Fruit fly (Drosophila melanogaster) whole organism, embryonic: Measurements from ENCODE around the gene CG11741.

Source experiments
- Antp ChIP-seq: fragments of 200-800 bp; sonication (Bioruptor generic); optimal IDR thresholded peaks from 3 replicates; lab custom pipeline; 2016; ENCODE audit warnings: missing biosample characterization, missing genetic modification characterization
- Bgb ChIP-seq: fragments of 200-800 bp; sonication (Bioruptor generic); IDR thresholded peaks from 2 replicates; pipeline ENCODE4 v1.3.6; 2022; ENCODE audit warnings: missing biosample characterization, missing genetic modification characterization; ENCODE audit not compliant: partially characterized antibody
- BtbVII ChIP-seq: fragments of 200-800 bp; sonication (Bioruptor generic); optimal IDR thresholded peaks from 3 replicates; lab custom pipeline; 2017; ENCODE audit warnings: missing biosample characterization, mild to moderate bottlenecking, missing genetic modification characterization
- CG10209 ChIP-seq: fragments of 200-800 bp; sonication (Bioruptor generic); optimal IDR thresholded peaks from 3 replicates; lab custom pipeline; 2017; ENCODE audit warnings: missing biosample characterization, mild to moderate bottlenecking, missing genetic modification characterization, missing genetic modification reagents
- CG10366 ChIP-seq: fragments of 200-800 bp; sonication (Bioruptor generic); IDR thresholded peaks from 2 replicates; pipeline ENCODE4 v1.3.6; 2022; ENCODE audit warnings: missing biosample characterization, missing genetic modification characterization
- CG10543 ChIP-seq: fragments of 200-800 bp; sonication (Bioruptor generic); optimal IDR thresholded peaks from 3 replicates; lab custom pipeline; 2017; ENCODE audit warnings: missing biosample characterization, mild to moderate bottlenecking, missing genetic modification characterization, moderate library complexity
- CG12659 ChIP-seq: fragments of 200-800 bp; sonication (Bioruptor generic); optimal IDR thresholded peaks from 3 replicates; lab custom pipeline; 2017; ENCODE audit warnings: mild to moderate bottlenecking, missing biosample characterization, missing genetic modification reagents, missing genetic modification characterization
- CG12769 ChIP-seq: fragments of 200-800 bp; sonication (Bioruptor generic); optimal IDR thresholded peaks from 2 replicates; lab custom pipeline; 2019; ENCODE audit warnings: missing biosample characterization, mild to moderate bottlenecking, missing genetic modification characterization, moderate library complexity
- CG13624 ChIP-seq: fragments of 200-800 bp; sonication (Bioruptor generic); optimal IDR thresholded peaks from 2 replicates; lab custom pipeline; 2016; ENCODE audit warnings: missing biosample characterization, missing genetic modification characterization
- CG13894 ChIP-seq: fragments of 200-800 bp; sonication (Bioruptor generic); optimal IDR thresholded peaks from 3 replicates; lab custom pipeline; 2018; ENCODE audit warnings: missing biosample characterization, mild to moderate bottlenecking, missing genetic modification characterization, moderate library complexity
- CG17186 ChIP-seq: fragments of 200-800 bp; sonication (Bioruptor generic); optimal IDR thresholded peaks from 3 replicates; lab custom pipeline; 2017; ENCODE audit warnings: missing biosample characterization, missing genetic modification reagents, missing genetic modification characterization
- CG18011 ChIP-seq: fragments of 200-800 bp; sonication (Bioruptor generic); optimal IDR thresholded peaks from 2 replicates; lab custom pipeline; 2017; ENCODE audit warnings: missing biosample characterization, missing genetic modification characterization, mild to moderate bottlenecking, moderate library complexity, missing genotype
- CG2116 ChIP-seq: fragments of 200-800 bp; sonication (Bioruptor generic); optimal IDR thresholded peaks from 3 replicates; lab custom pipeline; 2018; ENCODE audit warnings: missing biosample characterization, mild to moderate bottlenecking, missing genetic modification characterization
- CG33213 ChIP-seq: fragments of 200-800 bp; sonication (Bioruptor generic); optimal IDR thresholded peaks from 3 replicates; lab custom pipeline; 2016; ENCODE audit warnings: missing biosample characterization, missing genetic modification characterization
- CG33557 ChIP-seq: fragments of 200-800 bp; sonication (Bioruptor generic); optimal IDR thresholded peaks from 2 replicates; lab custom pipeline; 2019; ENCODE audit warnings: missing biosample characterization, mild to moderate bottlenecking, missing genetic modification characterization, moderate library complexity
- CG34224 ChIP-seq: fragments of 200-800 bp; sonication (Bioruptor generic); IDR thresholded peaks from 3 replicates; pipeline ENCODE4 v1.3.6; 2022; ENCODE audit warnings: missing biosample characterization, missing genetic modification characterization; ENCODE audit not compliant: partially characterized antibody
- CG42726 ChIP-seq: fragments of 200-800 bp; sonication (Bioruptor generic); IDR thresholded peaks from 2 replicates; pipeline ENCODE4 v1.3.6; 2022; ENCODE audit warnings: missing biosample characterization, missing genetic modification characterization; ENCODE audit not compliant: partially characterized antibody
- CG4360 ChIP-seq: fragments of 200-800 bp; sonication (Bioruptor generic); IDR thresholded peaks from 2 replicates; pipeline ENCODE4 v1.3.6; 2022; ENCODE audit warnings: missing biosample characterization, missing genetic modification characterization
- CG6689 ChIP-seq: fragments of 200-800 bp; sonication (Bioruptor generic); IDR thresholded peaks from 2 replicates; pipeline ENCODE4 v1.3.6; 2022; ENCODE audit warnings: missing biosample characterization, missing genetic modification characterization
- CG6791 ChIP-seq: fragments of 200-800 bp; sonication (Bioruptor generic); IDR thresholded peaks from 3 replicates; pipeline ENCODE4 v1.3.6; 2022; ENCODE audit warnings: missing biosample characterization, missing genetic modification characterization; ENCODE audit not compliant: partially characterized antibody
- CG8765 ChIP-seq: fragments of 200-800 bp; sonication (Bioruptor generic); IDR thresholded peaks from 2 replicates; pipeline ENCODE4 v1.3.6; 2022; ENCODE audit warnings: missing biosample characterization, missing genetic modification characterization
- Dfd ChIP-seq, 2 experiments: fragments of >200 bp; optimal IDR thresholded peaks; 2 replicates each; lab custom pipeline; 2017; ENCODE audit warnings: missing biosample characterization in 2 of 2, missing genetic modification characterization in 2 of 2
- Dp ChIP-seq: fragments of 200-800 bp; sonication (Bioruptor generic); optimal IDR thresholded peaks from 2 replicates; lab custom pipeline; 2018; ENCODE audit warnings: missing biosample characterization, mild to moderate bottlenecking, missing genetic modification characterization, moderate library complexity
- Dref ChIP-seq: fragments of 200-800 bp; sonication (Bioruptor generic); IDR thresholded peaks from 2 replicates; pipeline ENCODE4 v1.3.6; 2022; ENCODE audit warnings: missing biosample characterization, missing genetic modification characterization
- HLH4C ChIP-seq: fragments of 200-800 bp; sonication (Bioruptor generic); IDR thresholded peaks from 3 replicates; pipeline ENCODE4 v1.3.6; 2022; ENCODE audit warnings: missing biosample characterization, missing genetic modification characterization; ENCODE audit not compliant: partially characterized antibody
- Lim3 ChIP-seq: fragments of 200-800 bp; sonication (Bioruptor generic); IDR thresholded peaks from 2 replicates; pipeline ENCODE4 v1.3.6; 2022; ENCODE audit warnings: missing biosample characterization, missing genetic modification characterization
- MTF-1 ChIP-seq: fragments of 200-800 bp; sonication (Bioruptor generic); optimal IDR thresholded peaks from 2 replicates; lab custom pipeline; 2018; ENCODE audit warnings: missing biosample characterization, mild to moderate bottlenecking, missing genetic modification characterization, borderline replicate concordance
- Max ChIP-seq: fragments of 200-800 bp; sonication (Bioruptor generic); optimal IDR thresholded peaks from 2 replicates; lab custom pipeline; 2016; ENCODE audit warnings: missing biosample characterization, mild to moderate bottlenecking, missing genetic modification characterization
- Opbp ChIP-seq: fragments of 200-800 bp; sonication (Bioruptor generic); IDR thresholded peaks from 3 replicates; pipeline ENCODE4 v1.3.6; 2022; ENCODE audit warnings: missing biosample characterization, missing genetic modification characterization; ENCODE audit not compliant: partially characterized antibody
- Rfx ChIP-seq: fragments of 200-800 bp; sonication (Bioruptor generic); IDR thresholded peaks from 2 replicates; pipeline ENCODE4 v1.3.6; 2022; ENCODE audit warnings: missing biosample characterization, missing genetic modification characterization
- Scr ChIP-seq: fragments of 200-800 bp; sonication (Bioruptor generic); IDR thresholded peaks from 2 replicates; pipeline ENCODE4 v1.3.6; 2022; ENCODE audit warnings: missing biosample characterization, missing genetic modification characterization; ENCODE audit not compliant: partially characterized antibody
- Six4 ChIP-seq: fragments of 200-800 bp; sonication (Bioruptor generic); optimal IDR thresholded peaks from 2 replicates; lab custom pipeline; 2016; ENCODE audit warnings: missing biosample characterization, missing genetic modification characterization
- Sry-δ ChIP-seq: fragments of 200-800 bp; sonication (Bioruptor generic); optimal IDR thresholded peaks from 2 replicates; lab custom pipeline; 2016; ENCODE audit warnings: missing biosample characterization, missing genetic modification characterization
- bsh ChIP-seq, 2 experiments: fragments of 200-800 bp; sonication (Bioruptor generic); optimal IDR thresholded peaks; 2 replicates each; lab custom pipeline; 2017 to 2018; ENCODE audit warnings: mild to moderate bottlenecking in 2 of 2, missing biosample characterization in 2 of 2, missing genetic modification characterization in 2 of 2, moderate library complexity in 1 of 2
- crol ChIP-seq: fragments of 200-800 bp; sonication (Bioruptor generic); IDR thresholded peaks from 2 replicates; pipeline ENCODE4 v1.3.6; 2022; ENCODE audit warnings: missing biosample characterization, missing genetic modification characterization
- dm ChIP-seq: fragments of 200-800 bp; sonication (Bioruptor generic); optimal IDR thresholded peaks from 3 replicates; lab custom pipeline; 2016; ENCODE audit warnings: missing biosample characterization, missing genetic modification characterization
- hb ChIP-seq: fragments of 200-800 bp; sonication (Bioruptor generic); IDR thresholded peaks from 3 replicates; pipeline ENCODE4 v1.3.6; 2022; ENCODE audit warnings: missing biosample characterization, missing genetic modification characterization; ENCODE audit not compliant: partially characterized antibody
- hth ChIP-seq: fragments of >200 bp; optimal IDR thresholded peaks from 2 replicates; lab custom pipeline; 2017; ENCODE audit warnings: inconsistent platforms
- inv ChIP-seq: fragments of 200-800 bp; sonication (Bioruptor generic); IDR thresholded peaks from 2 replicates; pipeline ENCODE4 v1.3.6; 2022; ENCODE audit warnings: missing biosample characterization, missing genetic modification characterization; ENCODE audit not compliant: partially characterized antibody
- kah ChIP-seq: fragments of 200-800 bp; sonication (Bioruptor generic); optimal IDR thresholded peaks from 2 replicates; lab custom pipeline; 2018; ENCODE audit warnings: missing biosample characterization, mild to moderate bottlenecking, missing genetic modification characterization
- pb ChIP-seq: fragments of 200-800 bp; sonication (Bioruptor generic); optimal IDR thresholded peaks from 3 replicates; lab custom pipeline; 2016; ENCODE audit warnings: missing biosample characterization, missing genetic modification characterization
- phol ChIP-seq: fragments of 200-800 bp; sonication (Bioruptor generic); optimal IDR thresholded peaks from 3 replicates; lab custom pipeline; 2018; ENCODE audit warnings: missing biosample characterization, mild to moderate bottlenecking, missing genetic modification characterization, moderate library complexity
- pzg ChIP-seq: fragments of 200-800 bp; sonication (Bioruptor generic); optimal IDR thresholded peaks from 3 replicates; lab custom pipeline; 2018; ENCODE audit warnings: missing biosample characterization, mild to moderate bottlenecking, missing genetic modification characterization, moderate library complexity
- sens-2 ChIP-seq: fragments of 200-800 bp; sonication (Bioruptor generic); IDR thresholded peaks from 2 replicates; pipeline ENCODE4 v1.3.6; 2022; ENCODE audit warnings: missing biosample characterization, missing genetic modification characterization
- sna ChIP-seq: fragments of 200-800 bp; sonication (Bioruptor generic); IDR thresholded peaks from 2 replicates; pipeline ENCODE4 v1.3.6; 2022; ENCODE audit warnings: missing biosample characterization, missing genetic modification characterization; ENCODE audit not compliant: partially characterized antibody
- so ChIP-seq: fragments of 200-800 bp; sonication (Bioruptor generic); IDR thresholded peaks from 3 replicates; pipeline ENCODE4 v1.3.6; 2022; ENCODE audit warnings: missing biosample characterization, missing genetic modification characterization
- sqz ChIP-seq: fragments of 200-800 bp; sonication (Bioruptor generic); optimal IDR thresholded peaks from 3 replicates; lab custom pipeline; 2018; ENCODE audit warnings: missing biosample characterization, mild to moderate bottlenecking, missing genetic modification characterization
- tgo ChIP-seq: fragments of 200-800 bp; sonication (Bioruptor generic); IDR thresholded peaks from 3 replicates; pipeline ENCODE4 v1.3.6; 2022; ENCODE audit warnings: missing biosample characterization, missing genetic modification characterization
- wor ChIP-seq: fragments of 200-800 bp; sonication (Bioruptor generic); IDR thresholded peaks from 2 replicates; pipeline ENCODE4 v1.3.6; 2022; ENCODE audit warnings: missing biosample characterization, missing genetic modification characterization

Gene CG11741

DNA sequence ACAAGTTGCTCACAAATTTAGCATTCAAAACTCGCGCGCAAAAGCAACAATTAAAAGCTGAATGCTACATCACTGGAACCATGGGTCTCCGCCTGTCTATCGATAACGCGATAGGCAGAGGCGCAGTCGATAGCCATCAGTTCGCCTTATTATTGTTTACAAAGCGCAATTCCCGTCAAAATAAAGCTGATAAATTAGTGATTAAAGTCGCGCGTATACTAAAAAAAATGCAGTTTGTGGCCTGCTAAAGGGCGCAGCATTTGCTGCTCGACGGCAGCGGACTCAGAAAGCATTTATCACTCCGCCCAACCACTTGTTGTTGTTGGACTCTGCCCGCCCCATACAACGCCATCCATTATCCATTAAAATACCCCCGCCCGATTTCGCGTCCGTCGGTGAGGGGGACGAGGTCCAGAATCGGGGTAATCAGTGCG lies 10.9 kb downstream of the CG11741 start, which contains the start of gene CG11737 (continued):
- TF ChIP-seq crol (GFP tag; lab: Robert Waterston, UW) (peak; percentile 89), Dref (peak; percentile 99), Six4 (GFP tag; lab: Kevin White, UChicago) (no peak), Opbp (peak; percentile 26; the same call in 1 of the 3 replicates), CG10366 (GFP tag; lab: Robert Waterston, UW) (0 out of 2 replicates have a peak, but pooled peaks have one; percentile 8), Scr (peak; percentile 50; the same call in 1 of the 2 replicates), dm (peak; percentile 22), bsh (GFP tag; optimal IDR thresholded peaks at IDR 0.05; lab: Kevin White, UChicago) (no peak), Bgb (GFP tag; lab: Robert Waterston, UW) (peak; percentile 79), CG10543 (GFP tag; lab: Kevin White, UChicago) (peak; percentile 18), CG42726 (GFP tag; lab: Robert Waterston, UW) (peak; percentile 76), pzg (peak; percentile 69), hth (lab: Kevin White, UChicago) (no peak), sens-2 (GFP tag; lab: Robert Waterston, UW) (no peak), CG13624 (GFP tag; lab: Kevin White, UChicago) (peak; percentile 3), MTF-1 (GFP tag; lab: Kevin White, UChicago) (no peak), hb (peak; percentile 71), Sry-δ (GFP tag; lab: Kevin White, UChicago) (peak; percentile 67), CG18011 (peak; percentile 99), CG6791 (GFP tag; lab: Robert Waterston, UW) (peak; percentile 82), CG8765 (no peak), CG4360 (peak; percentile 89), BtbVII (no peak), pb (GFP tag; lab: Kevin White, UChicago) (no peak), CG17186 (peak; percentile 81), CG2116 (peak; percentile 82), wor (no peak), sna (peak; percentile 73), CG33213 (GFP tag; lab: Kevin White, UChicago) (peak; percentile 1), CG34224 (GFP tag; lab: Robert Waterston, UW) (peak; percentile 41; the same call in 1 of the 3 replicates), inv (peak; percentile 40), CG12769 (peak; percentile 13), so (GFP tag; lab: Robert Waterston, UW) (0 out of 3 replicates have a peak, but pooled peaks have one; percentile 26), Lim3 (GFP tag; lab: Robert Waterston, UW) (no peak), Antp (GFP tag; lab: Kevin White, UChicago) (peak; percentile 31), Rfx (peak; percentile 41; the same call in 1 of the 2 replicates), CG6689 (GFP tag; lab: Robert Waterston, UW) (no peak), CG33557 (GFP tag; lab: Kevin White, UChicago) (no peak), kah (GFP tag; lab: Kevin White, UChicago) (peak; percentile 94), tgo (GFP tag; lab: Robert Waterston, UW) (no peak), Dfd (GFP tag; optimal IDR thresholded peaks at IDR 0.05; lab: Kevin White, UChicago) (no peak), phol (tag; lab: Kevin White, UChicago) (peak; percentile 53), CG10209 (GFP tag; lab: Kevin White, UChicago) (no peak), Dp (GFP tag; lab: Kevin White, UChicago) (peak; percentile 95), CG13894 (tag; lab: Kevin White, UChicago) (no peak), sqz (GFP tag; lab: Kevin White, UChicago) (no peak), HLH4C (GFP tag; lab: Robert Waterston, UW) (peak; percentile 86), Max (no peak), CG12659 (peak; percentile 42)
